Worm (Caenorhabditis elegans) whole organism, young adult: ENCODE measurements around the gene R05H10.7.

Source experiments
- ama-1 ChIP-seq, 3 experiments: fragments of 150-350 bp in 1 of 3; sonication (generic microtip) in 2 of 3; optimal IDR thresholded peaks; 2 replicates each; lab custom pipeline; 2014 to 2018; ENCODE audit warnings: missing biosample characterization in 2 of 3, missing genetic modification characterization in 2 of 3, missing genetic modification reagents in 2 of 3
- die-1 ChIP-seq: sonication (generic microtip); optimal IDR thresholded peaks from 2 replicates; lab custom pipeline; 2016; ENCODE audit warnings: missing genotype, mild to moderate bottlenecking, missing genetic modification characterization, missing compliant biosample characterization
- hmg-1.2 ChIP-seq: fragments of 200-800 bp; sonication (Bioruptor generic); IDR thresholded peaks from 2 replicates; pipeline ENCODE4 v1.3.6; 2022; ENCODE audit warnings: missing genetic modification reagents, missing genetic modification characterization, missing compliant biosample characterization
- nhr-90 ChIP-seq: sonication (generic microtip); optimal IDR thresholded peaks from 2 replicates; lab custom pipeline; 2016; ENCODE audit warnings: missing genotype, mild to moderate bottlenecking, missing genetic modification characterization, missing compliant biosample characterization
- snpc-1.1 ChIP-seq: sonication (generic microtip); optimal IDR thresholded peaks from 2 replicates; lab custom pipeline; 2017; ENCODE audit warnings: missing genetic modification characterization, mild to moderate bottlenecking, missing compliant biosample characterization, antibody characterized with exemption, moderate library complexity, missing genotype, missing genetic modification reagents; ENCODE audit not compliant: insufficient read depth
- ztf-25 ChIP-seq: fragments of 200-800 bp; sonication (Bioruptor generic); IDR thresholded peaks from 2 replicates; pipeline ENCODE4 v1.3.6; 2022; ENCODE audit warnings: missing genetic modification reagents, missing genetic modification characterization, missing compliant biosample characterization

ce11 chrII:14814894-14815568 lies 40.3 kb upstream of the R05H10.7 start, which contains the start of gene W01D2.1:
- TF ChIP-seq ama-1 (optimal IDR thresholded peaks at IDR 0.05; lab: Kevin White, UChicago) (no peak), ama-1 (GFP tag; optimal IDR thresholded peaks at IDR 0.05; lab: Kevin White, UChicago) (peak in 1 of 2 experiments; percentile 10), ztf-25 (GFP tag; lab: Robert Waterston, UW) (no peak), die-1 (no peak), hmg-1.2 (GFP tag; lab: Robert Waterston, UW) (peak; percentile 11; the same call in 1 of the 2 replicates), nhr-90 (no peak), snpc-1.1 (tag; lab: Kevin White, UChicago) (no peak)
